Fruit fly (Drosophila melanogaster): Measurements from ENCODE around the gene CG31688.
A peak's percentile ranks its signal among the peaks of the same experiment; 100 is the strongest.

CG31688 gene

DNA sequence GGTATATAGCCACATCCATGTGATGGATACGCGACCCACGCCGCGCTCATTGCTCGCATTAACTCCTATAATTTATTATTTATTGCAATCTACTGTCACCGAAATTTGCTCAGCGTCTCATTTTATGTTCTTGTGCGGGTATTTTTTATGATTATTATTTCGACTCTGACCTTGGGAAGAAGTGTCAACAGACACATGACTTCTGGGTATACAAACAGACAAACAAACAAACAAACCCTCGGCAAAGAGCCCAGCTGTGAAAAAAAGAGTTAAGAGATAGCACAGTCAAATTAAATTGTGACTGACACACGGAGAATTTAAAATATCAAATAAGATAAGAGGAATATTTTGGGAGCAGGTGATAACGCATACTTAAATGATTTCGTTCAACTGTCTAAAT is 36.0 kb upstream of the CG31688 start (continued):
- TF ChIP-seq Blimp-1 (GFP tag; optimal IDR thresholded peaks at IDR 0.05) = no peak
- no peak for TF ChIP-seq YL-1 (GFP tag; optimal IDR thresholded peaks at IDR 0.05)
- peak; percentile 42 for TF ChIP-seq BtbVII (GFP tag; optimal IDR thresholded peaks at IDR 0.05)
- TF ChIP-seq CG11456 (GFP tag; IDR thresholded peaks at IDR 0.05) = no peak
- TF ChIP-seq nom (GFP tag; optimal IDR thresholded peaks at IDR 0.05) = no peak
- no peak for TF ChIP-seq CG8359 (GFP tag; optimal IDR thresholded peaks at IDR 0.05; ENCODE audit: borderline replicate concordance)
- no peak for TF ChIP-seq Asciz (GFP tag; optimal IDR thresholded peaks at IDR 0.05)
- TF ChIP-seq CG17829 (tag; optimal IDR thresholded peaks at IDR 0.05) = no peak
- no peak for TF ChIP-seq ind (GFP tag; optimal IDR thresholded peaks at IDR 0.05)
- no peak for TF ChIP-seq Dip2 (GFP tag; IDR thresholded peaks at IDR 0.05)
- TF ChIP-seq mirr (GFP tag; optimal IDR thresholded peaks at IDR 0.05) = peak; percentile 76
- no peak for TF ChIP-seq CG3847 (GFP tag; IDR thresholded peaks at IDR 0.05)
- TF ChIP-seq vvl (GFP tag; IDR thresholded peaks at IDR 0.05) = no peak
- TF ChIP-seq CG17568 (GFP tag; optimal IDR thresholded peaks at IDR 0.05) = peak; percentile 50
- no peak for TF ChIP-seq Stat92E (GFP tag; optimal IDR thresholded peaks at IDR 0.05)
- TF ChIP-seq chm (GFP tag; IDR thresholded peaks at IDR 0.05) = no peak
- peak; percentile 72 for TF ChIP-seq Med (GFP tag)
- no peak for TF ChIP-seq CG34422 (GFP tag; IDR thresholded peaks at IDR 0.05)
- TF ChIP-seq D (optimal IDR thresholded peaks at IDR 0.05) = no peak
- no peak for TF ChIP-seq D (GFP tag; optimal IDR thresholded peaks at IDR 0.05)
- no peak for TF ChIP-seq CG7745 (tag; optimal IDR thresholded peaks at IDR 0.05)
- no peak for TF ChIP-seq jumu (GFP tag; optimal IDR thresholded peaks at IDR 0.05)
- TF ChIP-seq danr (GFP tag; IDR thresholded peaks at IDR 0.05) = no peak
- no peak for TF ChIP-seq CG5180 (GFP tag; optimal IDR thresholded peaks at IDR 0.05)
- no peak for TF ChIP-seq CG3726 (GFP tag; IDR thresholded peaks at IDR 0.05)
- TF ChIP-seq CG1233 (GFP tag; optimal IDR thresholded peaks at IDR 0.05) = no peak
- no peak for TF ChIP-seq tap (tag; optimal IDR thresholded peaks at IDR 0.05)
- no peak for TF ChIP-seq tup (GFP tag; optimal IDR thresholded peaks at IDR 0.05)
- no peak for TF ChIP-seq al (GFP tag; IDR thresholded peaks at IDR 0.05)
- TF ChIP-seq CG4404 (GFP tag; IDR thresholded peaks at IDR 0.05) = no peak
- TF ChIP-seq trh (GFP tag; optimal IDR thresholded peaks at IDR 0.05) = no peak

- TF ChIP-seq cad (GFP tag; optimal IDR thresholded peaks at IDR 0.05) = no peak
- TF ChIP-seq Asciz (GFP tag; optimal IDR thresholded peaks at IDR 0.05) = no peak
- no peak for TF ChIP-seq Ada2b (GFP tag; IDR thresholded peaks at IDR 0.05)
- TF ChIP-seq vvl (GFP tag; IDR thresholded peaks at IDR 0.05) = no peak
- no peak for TF ChIP-seq Max (GFP tag; optimal IDR thresholded peaks at IDR 0.05)
- no peak for TF ChIP-seq dan (GFP tag; IDR thresholded peaks at IDR 0.05)
- TF ChIP-seq maf-S (GFP tag; optimal IDR thresholded peaks at IDR 0.05) = no peak
- TF ChIP-seq sd (tag; optimal IDR thresholded peaks at IDR 0.05) = peak; percentile 53
- TF ChIP-seq CG11504 (tag; optimal IDR thresholded peaks at IDR 0.05) = no peak
- TF ChIP-seq GATAe (GFP tag; conservative IDR thresholded peaks at IDR 0.05) = 0 out of 2 replicates have a peak, but pooled peaks have one; percentile 41
- no peak for TF ChIP-seq CG4404 (GFP tag; IDR thresholded peaks at IDR 0.05)
- no peak for TF ChIP-seq Oaz (GFP tag; IDR thresholded peaks at IDR 0.05)
- TF ChIP-seq Pdp1 (GFP tag; optimal IDR thresholded peaks at IDR 0.05) = peak in 1 of 2 experiments; percentile 5
- no peak for TF ChIP-seq zen (tag; optimal IDR thresholded peaks at IDR 0.05)
- no peak for TF ChIP-seq repo (GFP tag; optimal IDR thresholded peaks at IDR 0.05)
- TF ChIP-seq pnt (GFP tag; optimal IDR thresholded peaks at IDR 0.05) = no peak
- TF ChIP-seq CG10979 (tag; optimal IDR thresholded peaks at IDR 0.05) = no peak
- no peak for TF ChIP-seq Ets97D (GFP tag; optimal IDR thresholded peaks at IDR 0.05)
- TF ChIP-seq grn (GFP tag; optimal IDR thresholded peaks at IDR 0.05) = peak; percentile 86
- TF ChIP-seq pb (GFP tag; optimal IDR thresholded peaks at IDR 0.05) = no peak
- no peak for TF ChIP-seq p53 (GFP tag; optimal IDR thresholded peaks at IDR 0.05)
- no peak for TF ChIP-seq CG4282 (GFP tag; optimal IDR thresholded peaks at IDR 0.05)
- no peak for TF ChIP-seq Gug (GFP tag; IDR thresholded peaks at IDR 0.05)
- no peak for TF ChIP-seq NC2β (GFP tag; optimal IDR thresholded peaks at IDR 0.05)
- no peak for TF ChIP-seq CG15696 (tag; optimal IDR thresholded peaks at IDR 0.05)
Observed at dm6 chr2L:20397032-20397431, 29.0 kb upstream of the CG31688 start.
